Fruit fly (Drosophila melanogaster) Kc167 (cell line): Measurements from ENCODE around the gene CG43293.
"Not testable (repeated sequence)": the region's sequence is repeated elsewhere in the genome, so short reads cannot be mapped to it uniquely, and the experiment has no call there.

Experiments
- Myc ChIP-seq: fragments of >200 bp; optimal IDR thresholded peaks from 2 replicates; lab custom pipeline; 2017; ENCODE audit warnings: missing external identifiers
- Sin3A ChIP-seq: fragments of >200 bp; optimal IDR thresholded peaks from 2 replicates; lab custom pipeline; 2018; ENCODE audit warnings: missing external identifiers
- h ChIP-seq: fragments of >200 bp; optimal IDR thresholded peaks from 3 replicates; lab custom pipeline; 2018; ENCODE audit warnings: missing external identifiers
- insv ChIP-seq: fragments of >200 bp; optimal IDR thresholded peaks from 3 replicates; lab custom pipeline; 2018; ENCODE audit warnings: missing external identifiers
- psq ChIP-seq: fragments of >200 bp; optimal IDR thresholded peaks from 2 replicates; lab custom pipeline; 2017; ENCODE audit warnings: missing external identifiers
- ttk ChIP-seq: sonication (Bioruptor generic); optimal IDR thresholded peaks from 2 replicates; lab custom pipeline; 2017; ENCODE audit warnings: missing external identifiers

The CG43293 gene

dm6 chr3L:6184884-6185438 lies at the start of gene CG43293, which contains the start of gene D19B:
Gene CG43293 (plus strand): TSS chr3L:6185189.
Gene D19B (minus strand): TSS chr3L:6184920.
- no peak for TF ChIP-seq h (lab: Kevin White, UChicago)
- no peak for TF ChIP-seq ttk (lab: Kevin White, UChicago)
- TF ChIP-seq insv = no peak
- no peak for TF ChIP-seq psq (lab: Kevin White, UChicago)
- TF ChIP-seq Myc = no peak
- no peak for TF ChIP-seq Sin3A (lab: Kevin White, UChicago)

- TF ChIP-seq Myc = no peak
- no peak for TF ChIP-seq ttk (lab: Kevin White, UChicago)
- TF ChIP-seq h (lab: Kevin White, UChicago) = no peak
- no peak for TF ChIP-seq Sin3A (lab: Kevin White, UChicago)
- TF ChIP-seq insv = no peak
- TF ChIP-seq psq (lab: Kevin White, UChicago) = no peak
Measured at dm6 chr3L:6136691-6137090, 48.3 kb upstream of the CG43293 start, which contains the start of gene Lcp65Af. Gene Lcp65Af (minus strand): TSS chr3L:6136791.

- TF ChIP-seq insv = no peak
- no peak for TF ChIP-seq ttk (lab: Kevin White, UChicago)
- no peak for TF ChIP-seq h (lab: Kevin White, UChicago)
Measured at dm6 chr3L:6138018-6138417, 47.0 kb upstream of the CG43293 start, which contains the start of gene Lcp65Ae. Gene Lcp65Ae (minus strand): TSS chr3L:6138118.

- no peak for TF ChIP-seq Sin3A (lab: Kevin White, UChicago)
- no peak for TF ChIP-seq insv
- no peak for TF ChIP-seq ttk (lab: Kevin White, UChicago)
- TF ChIP-seq h (lab: Kevin White, UChicago) = no peak
- TF ChIP-seq Myc = no peak
- no peak for TF ChIP-seq psq (lab: Kevin White, UChicago)
Measured at dm6 chr3L:6138586-6138985, 46.4 kb upstream of the CG43293 start.

- TF ChIP-seq h (lab: Kevin White, UChicago) = no peak
- TF ChIP-seq psq (lab: Kevin White, UChicago) = no peak
- no peak for TF ChIP-seq Sin3A (lab: Kevin White, UChicago)
- TF ChIP-seq insv = no peak
- TF ChIP-seq Myc = no peak
- TF ChIP-seq ttk (lab: Kevin White, UChicago) = no peak
Measured at dm6 chr3L:6139924-6140574, 44.9 kb upstream of the CG43293 start, which contains the start of gene Cpr65Av. Gene Cpr65Av (minus strand): TSS chr3L:6139974.

- TF ChIP-seq Myc = no peak
- TF ChIP-seq Sin3A (lab: Kevin White, UChicago) = no peak
- no peak for TF ChIP-seq h (lab: Kevin White, UChicago)
- no peak for TF ChIP-seq ttk (lab: Kevin White, UChicago)
- no peak for TF ChIP-seq insv
- no peak for TF ChIP-seq psq (lab: Kevin White, UChicago)
Measured at dm6 chr3L:6140771-6141472, 44.1 kb upstream of the CG43293 start.

dm6 chr3L:6141538-6141937 lies 43.5 kb upstream of the CG43293 start:
- TF ChIP-seq ttk (lab: Kevin White, UChicago) = no peak
- TF ChIP-seq Sin3A (lab: Kevin White, UChicago) = no peak
- TF ChIP-seq Myc = no peak
- no peak for TF ChIP-seq h (lab: Kevin White, UChicago)

- no peak for TF ChIP-seq h (lab: Kevin White, UChicago)
- no peak for TF ChIP-seq Sin3A (lab: Kevin White, UChicago)
- no peak for TF ChIP-seq psq (lab: Kevin White, UChicago)
- no peak for TF ChIP-seq Myc
- no peak for TF ChIP-seq ttk (lab: Kevin White, UChicago)
- TF ChIP-seq insv = no peak
Measured at dm6 chr3L:6142313-6142712, 42.7 kb upstream of the CG43293 start, which contains the start of gene Cpr65Aw. Gene Cpr65Aw (minus strand): TSS chr3L:6142413.

- TF ChIP-seq ttk (lab: Kevin White, UChicago) (no peak), Myc (no peak), h (lab: Kevin White, UChicago) (no peak), insv (no peak), psq (lab: Kevin White, UChicago) (no peak), Sin3A (lab: Kevin White, UChicago) (no peak)
Measured at dm6 chr3L:6143188-6143755, 41.7 kb upstream of the CG43293 start, which contains the start of gene Lcp65Ad. Gene Lcp65Ad (plus strand): TSS chr3L:6143395.

dm6 chr3L:6144769-6145220 lies 40.2 kb upstream of the CG43293 start, which contains the start of gene Lcp65Ac:
Gene Lcp65Ac (plus strand): TSS chr3L:6144819.
- no peak for TF ChIP-seq ttk (lab: Kevin White, UChicago)
- TF ChIP-seq Myc = no peak
- no peak for TF ChIP-seq Sin3A (lab: Kevin White, UChicago)
- TF ChIP-seq insv = no peak
- no peak for TF ChIP-seq h (lab: Kevin White, UChicago)
- no peak for TF ChIP-seq psq (lab: Kevin White, UChicago)

dm6 chr3L:6146374-6146773 lies 38.6 kb upstream of the CG43293 start, which contains the start of gene Lcp65Ab2:
Gene Lcp65Ab2 (plus strand): TSS chr3L:6146674.
- not testable (repeated sequence) for TF ChIP-seq insv; ttk (lab: Kevin White, UChicago); Sin3A (lab: Kevin White, UChicago)
